Fruit fly (Drosophila melanogaster): ENCODE results near the gene CG6638.

Gene CG6638

DNA sequence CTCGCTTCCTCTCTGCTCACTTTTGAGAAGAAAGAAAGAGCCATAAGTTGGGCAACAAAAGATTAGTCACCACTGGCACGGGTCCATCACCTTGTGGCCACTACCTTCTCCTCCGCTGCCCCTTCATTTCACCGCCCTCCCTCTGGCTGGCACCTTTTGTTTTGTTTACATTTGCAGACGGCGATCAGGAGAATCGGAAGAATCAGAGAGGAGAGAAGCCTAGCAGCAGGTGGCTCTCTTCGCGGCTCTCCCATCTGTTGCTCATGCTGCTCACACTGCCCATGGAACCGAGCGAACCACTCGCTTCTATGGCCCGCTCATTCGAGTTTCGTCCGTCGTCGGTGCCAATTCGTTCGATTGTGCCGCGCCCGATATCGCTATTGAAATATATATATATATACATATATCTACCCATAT, 29.5 kb downstream of the CG6638 start (continued):
- TF ChIP-seq mirr (GFP tag; optimal IDR thresholded peaks at IDR 0.05) (peak; percentile 54), cwo (GFP tag; optimal IDR thresholded peaks at IDR 0.05) (peak; percentile 45), lab (GFP tag; optimal IDR thresholded peaks at IDR 0.05) (peak; percentile 28), CG7839 (tag; optimal IDR thresholded peaks at IDR 0.05) (peak; percentile 2), CG13296 (GFP tag; optimal IDR thresholded peaks at IDR 0.05) (no peak), Ada2b (GFP tag; IDR thresholded peaks at IDR 0.05) (no peak), dimm (GFP tag; IDR thresholded peaks at IDR 0.05) (no peak), CG6765 (GFP tag; optimal IDR thresholded peaks at IDR 0.05) (peak; percentile 30), grau (tag; optimal IDR thresholded peaks at IDR 0.05) (no peak), amos (GFP tag; IDR thresholded peaks at IDR 0.05; ENCODE audit: partially characterized antibody) (no peak; the same call in 1 of the 2 replicates), en (GFP tag; optimal IDR thresholded peaks at IDR 0.05) (no peak), Sry-δ (GFP tag; optimal IDR thresholded peaks at IDR 0.05) (no peak), pnt (GFP tag; optimal IDR thresholded peaks at IDR 0.05) (no peak), Myb (GFP tag; optimal IDR thresholded peaks at IDR 0.05) (no peak), slp2 (GFP tag; optimal IDR thresholded peaks at IDR 0.05) (no peak), otp (GFP tag; IDR thresholded peaks at IDR 0.05) (0 out of 3 replicates have a peak, but pooled peaks have one; percentile 30), Hr39 (optimal IDR thresholded peaks at IDR 0.05) (no peak), odd (GFP tag; optimal IDR thresholded peaks at IDR 0.05) (no peak), stc (GFP tag; IDR thresholded peaks at IDR 0.05) (no peak; the same call in 1 of the 2 replicates), gem (tag; optimal IDR thresholded peaks at IDR 0.05) (no peak), Dad (GFP tag; optimal IDR thresholded peaks at IDR 0.05) (no peak), CG4730 (GFP tag; IDR thresholded peaks at IDR 0.05) (no peak), Hey (tag; optimal IDR thresholded peaks at IDR 0.05) (no peak), grn (GFP tag; optimal IDR thresholded peaks at IDR 0.05) (no peak), CG14667 (GFP tag; IDR thresholded peaks at IDR 0.05) (no peak), dati (GFP tag; IDR thresholded peaks at IDR 0.05) (no peak), HLH4C (GFP tag; IDR thresholded peaks at IDR 0.05; ENCODE audit: partially characterized antibody) (no peak), oc (tag; optimal IDR thresholded peaks at IDR 0.05) (peak; percentile 56), p53 (GFP tag; optimal IDR thresholded peaks at IDR 0.05) (no peak), Fer3 (tag; optimal IDR thresholded peaks at IDR 0.05) (no peak), zen (tag; optimal IDR thresholded peaks at IDR 0.05) (no peak), Nf-YC (tag; optimal IDR thresholded peaks at IDR 0.05) (no peak), pan (optimal IDR thresholded peaks at IDR 0.05) (no peak), pan (GFP tag; optimal IDR thresholded peaks at IDR 0.05 in 1 of 2, IDR thresholded peaks at IDR 0.05 in 1 of 2) (peak in 1 of 2 experiments; percentile 27), E2f1 (GFP tag; IDR thresholded peaks at IDR 0.05) (no peak), sd (tag; optimal IDR thresholded peaks at IDR 0.05) (no peak), Dip2 (GFP tag; IDR thresholded peaks at IDR 0.05) (no peak), row (GFP tag; IDR thresholded peaks at IDR 0.05) (no peak; the same call in 2 of the 3 replicates), CG4360 (GFP tag; IDR thresholded peaks at IDR 0.05) (no peak), CG4424 (GFP tag; optimal IDR thresholded peaks at IDR 0.05) (no peak), Poxn (GFP tag; IDR thresholded peaks at IDR 0.05) (no peak), HLH54F (GFP tag; optimal IDR thresholded peaks at IDR 0.05) (no peak), pfk (GFP tag; optimal IDR thresholded peaks at IDR 0.05) (peak; percentile 29), Deaf1 (tag; optimal IDR thresholded peaks at IDR 0.05) (peak; percentile 84), ssp (GFP tag; IDR thresholded peaks at IDR 0.05) (no peak), Bteb2 (GFP tag; optimal IDR thresholded peaks at IDR 0.05) (no peak), CG8359 (GFP tag; optimal IDR thresholded peaks at IDR 0.05; ENCODE audit: borderline replicate concordance) (no peak), CG12942 (GFP tag; optimal IDR thresholded peaks at IDR 0.05) (no peak), Ravus (GFP tag; IDR thresholded peaks at IDR 0.05) (no peak), gsb-n (tag; optimal IDR thresholded peaks at IDR 0.05) (no peak), ttk (GFP tag; IDR thresholded peaks at IDR 0.05) (no peak), sna (GFP tag; IDR thresholded peaks at IDR 0.05; ENCODE audit: partially characterized antibody) (no peak), salm (tag; optimal IDR thresholded peaks at IDR 0.05) (no peak)
